Worm (Caenorhabditis elegans): ENCODE measurements around the gene tmem-135.

Gene tmem-135

DNA sequence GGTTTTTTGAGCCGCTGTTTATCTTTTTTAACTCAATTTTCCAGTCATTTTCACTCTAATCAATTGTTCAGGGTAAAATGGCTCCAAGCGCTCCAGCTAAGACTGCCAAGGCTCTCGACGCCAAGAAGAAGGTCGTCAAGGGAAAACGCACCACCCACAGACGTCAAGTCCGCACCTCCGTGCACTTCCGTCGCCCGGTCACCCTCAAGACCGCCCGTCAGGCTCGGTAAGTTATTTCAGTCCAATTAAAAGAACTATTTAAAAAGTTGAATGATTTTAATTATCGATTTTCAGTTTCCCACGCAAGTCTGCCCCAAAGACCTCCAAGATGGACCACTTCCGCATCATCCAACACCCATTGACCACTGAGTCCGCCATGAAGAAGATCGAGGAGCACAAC, 41.6 kb downstream of the tmem-135 start, which contains the start of gene rpl-25.1:
Gene rpl-25.1 (plus strand): TSS at position 72 of the 400 bp plus-strand sequence.
- no peak for TF ChIP-seq elt-1 (tag; optimal IDR thresholded peaks at IDR 0.05)
- TF ChIP-seq nhr-10 (tag; optimal IDR thresholded peaks at IDR 0.05) = no peak
- no peak for TF ChIP-seq nhr-12 (tag; optimal IDR thresholded peaks at IDR 0.05)
- no peak for TF ChIP-seq nhr-11 (tag; optimal IDR thresholded peaks at IDR 0.05)
- no peak for TF ChIP-seq ceh-16 (tag; optimal IDR thresholded peaks at IDR 0.05)
- no peak for TF ChIP-seq aly-2 (tag; optimal IDR thresholded peaks at IDR 0.05)
- no peak for TF ChIP-seq fos-1 (tag; optimal IDR thresholded peaks at IDR 0.05)
- TF ChIP-seq C34F6.9 (tag; optimal IDR thresholded peaks at IDR 0.05) = no peak
- no peak for TF ChIP-seq R02D3.7 (tag; optimal IDR thresholded peaks at IDR 0.05)
- TF ChIP-seq lin-13 (GFP tag; optimal IDR thresholded peaks at IDR 0.05) = no peak
- TF ChIP-seq lin-39 (tag; optimal IDR thresholded peaks at IDR 0.05) = no peak
- no peak for TF ChIP-seq lsy-2 (tag; optimal IDR thresholded peaks at IDR 0.05)
- TF ChIP-seq lin-11 (tag; optimal IDR thresholded peaks at IDR 0.05) = no peak
- no peak for TF ChIP-seq sma-9 (GFP tag; optimal IDR thresholded peaks at IDR 0.05)
- TF ChIP-seq sma-9 (tag; optimal IDR thresholded peaks at IDR 0.05) = no peak
- TF ChIP-seq unc-55 (GFP tag; optimal IDR thresholded peaks at IDR 0.05) = no peak
- no peak for TF ChIP-seq alr-1 (tag; optimal IDR thresholded peaks at IDR 0.05)
- no peak for TF ChIP-seq Y55F3AM.14 (GFP tag; optimal IDR thresholded peaks at IDR 0.05)
- no peak for TF ChIP-seq nhr-129 (tag; optimal IDR thresholded peaks at IDR 0.05)

DNA sequence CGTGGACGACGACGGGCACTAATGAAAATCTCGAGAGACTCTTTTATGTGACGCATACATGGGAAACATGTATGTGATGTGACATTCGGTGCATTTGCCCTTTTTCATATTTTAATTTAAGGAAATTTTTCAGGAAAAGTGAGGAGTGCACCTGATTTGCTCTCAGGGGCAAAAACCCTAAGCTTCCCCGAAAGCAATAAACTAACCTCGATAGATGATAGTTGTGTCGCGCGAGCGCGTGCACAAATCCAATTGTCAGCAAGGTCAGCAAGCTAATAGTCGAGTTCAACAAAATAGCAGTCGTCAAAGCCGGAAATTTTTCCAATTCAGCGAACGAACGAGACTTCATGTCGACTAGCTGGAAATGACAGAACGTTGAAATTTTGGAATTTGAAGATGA, 44.6 kb downstream of the tmem-135 start:
- TF ChIP-seq nhr-129 (tag; optimal IDR thresholded peaks at IDR 0.05) (no peak), sem-4 (tag; optimal IDR thresholded peaks at IDR 0.05) (no peak), zag-1 (tag; optimal IDR thresholded peaks at IDR 0.05) (no peak), R02D3.7 (tag; optimal IDR thresholded peaks at IDR 0.05) (no peak), C34F6.9 (tag; optimal IDR thresholded peaks at IDR 0.05) (peak; percentile 8), snpc-4 (tag; optimal IDR thresholded peaks at IDR 0.05) (no peak), ztf-1 (GFP tag; conservative IDR thresholded peaks at IDR 0.05) (no peak)

DNA sequence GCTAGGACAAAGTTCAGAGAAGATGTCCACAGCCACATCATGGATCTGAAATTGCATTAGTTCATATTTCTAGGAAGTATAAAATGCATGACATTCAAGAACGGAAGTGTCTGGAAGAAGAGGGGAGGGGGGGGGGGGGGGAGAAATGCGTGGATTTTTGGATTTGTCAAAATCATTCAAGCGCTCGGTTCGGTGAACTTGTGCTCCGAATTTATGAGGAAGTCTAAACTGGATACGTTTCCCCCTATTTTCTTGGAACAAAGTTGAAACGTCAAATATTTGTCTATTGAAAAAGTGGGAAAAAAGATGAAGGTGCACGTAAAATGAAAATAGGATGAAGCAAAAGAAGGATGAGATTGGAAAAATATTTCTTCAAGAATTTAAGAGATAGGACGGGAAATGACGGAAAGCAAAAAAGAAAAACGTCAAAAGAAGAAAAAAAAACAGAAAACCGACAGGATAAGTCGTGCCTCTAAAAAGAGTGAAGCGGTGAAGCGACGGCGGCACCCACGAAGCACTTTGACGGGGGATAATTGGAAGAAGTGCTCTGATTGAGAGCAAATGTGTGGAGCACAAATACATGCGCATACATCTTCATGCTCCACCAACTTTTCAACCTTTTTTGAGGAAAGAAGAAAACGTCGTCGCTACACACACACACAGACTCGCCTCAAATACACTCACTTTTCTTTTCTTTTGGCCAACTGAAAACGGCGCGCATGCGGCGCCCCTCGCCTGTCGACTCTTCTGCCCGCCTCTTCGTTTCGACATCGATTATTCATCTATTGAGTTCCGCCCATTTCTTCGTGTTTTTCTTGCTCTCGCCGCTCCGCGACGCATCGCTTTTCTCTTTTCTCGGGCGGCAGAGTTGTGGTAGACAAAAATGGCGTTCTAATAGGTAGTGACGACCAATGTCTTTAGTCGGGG, 47.4 kb downstream of the tmem-135 start, which contains the start of gene F55D10.4:
Gene F55D10.4 (minus strand): TSS at position 51 of the 927 bp plus-strand sequence.
- peak; percentile 23 for TF ChIP-seq C34F6.9 (tag; optimal IDR thresholded peaks at IDR 0.05)
- peak; percentile 7 for TF ChIP-seq unc-55 (GFP tag; optimal IDR thresholded peaks at IDR 0.05)
- no peak for TF ChIP-seq mdl-1 (tag; optimal IDR thresholded peaks at IDR 0.05)
- TF ChIP-seq unc-39 (tag; optimal IDR thresholded peaks at IDR 0.05) = no peak
- TF ChIP-seq zag-1 (tag; optimal IDR thresholded peaks at IDR 0.05) = peak; percentile 12
- no peak for TF ChIP-seq ztf-4 (tag; optimal IDR thresholded peaks at IDR 0.05)
- no peak for TF ChIP-seq elt-1 (tag; optimal IDR thresholded peaks at IDR 0.05)

All from whole organism, L2 larva.